Fruit fly (Drosophila melanogaster) whole organism, embryonic: ENCODE results near the gene Wdfy2.

ENCODE experiments used
- Aef1 ChIP-seq: fragments of 200-800 bp; sonication (Bioruptor generic); IDR thresholded peaks from 3 replicates; pipeline ENCODE4 v1.3.6; 2022; ENCODE audit warnings: missing biosample characterization, missing genetic modification characterization
- Bdp1 ChIP-seq: fragments of 200-800 bp; sonication (Bioruptor generic); optimal IDR thresholded peaks from 3 replicates; lab custom pipeline; 2016; ENCODE audit warnings: missing biosample characterization, missing genetic modification characterization
- Blimp-1 ChIP-seq: fragments of 200-800 bp; sonication (Bioruptor generic); optimal IDR thresholded peaks from 3 replicates; lab custom pipeline; 2018; ENCODE audit warnings: missing biosample characterization, missing genetic modification characterization, mild to moderate bottlenecking, moderate library complexity, missing genetic modification reagents
- Bteb2 ChIP-seq: fragments of 200-800 bp; sonication (Bioruptor generic); optimal IDR thresholded peaks from 2 replicates; lab custom pipeline; 2016; ENCODE audit warnings: missing biosample characterization, missing genetic modification characterization
- CG10431 ChIP-seq: fragments of 200-800 bp; sonication (Bioruptor generic); optimal IDR thresholded peaks from 3 replicates; lab custom pipeline; 2018; ENCODE audit warnings: missing biosample characterization, mild to moderate bottlenecking, missing genetic modification characterization
- CG10462 ChIP-seq: fragments of 200-800 bp; sonication (Bioruptor generic); optimal IDR thresholded peaks from 2 replicates; lab custom pipeline; 2016; ENCODE audit warnings: missing biosample characterization, missing genetic modification characterization
- CG11247 ChIP-seq: fragments of 200-800 bp; sonication (Bioruptor generic); IDR thresholded peaks from 2 replicates; pipeline ENCODE4 v1.3.6; 2022; ENCODE audit warnings: missing biosample characterization, missing genetic modification characterization
- CG12155 ChIP-seq: fragments of 200-800 bp; sonication (Bioruptor generic); optimal IDR thresholded peaks from 3 replicates; lab custom pipeline; 2016; ENCODE audit warnings: missing biosample characterization, missing genetic modification characterization
- CG12219 ChIP-seq: fragments of 200-800 bp; sonication (Bioruptor generic); optimal IDR thresholded peaks from 3 replicates; lab custom pipeline; 2018; ENCODE audit warnings: missing biosample characterization, mild to moderate bottlenecking, missing genetic modification characterization
- CG12744 ChIP-seq: fragments of 200-800 bp; sonication (Bioruptor generic); optimal IDR thresholded peaks from 2 replicates; lab custom pipeline; 2016; ENCODE audit warnings: missing biosample characterization, missing genetic modification characterization
- CG14441 ChIP-seq: fragments of 200-800 bp; sonication (Bioruptor generic); IDR thresholded peaks from 2 replicates; pipeline ENCODE4 v1.3.6; 2022; ENCODE audit warnings: missing biosample characterization, missing genetic modification characterization
- CG15011 ChIP-seq: fragments of 200-800 bp; sonication (Bioruptor generic); optimal IDR thresholded peaks from 3 replicates; lab custom pipeline; 2018; ENCODE audit warnings: missing biosample characterization, mild to moderate bottlenecking, missing genetic modification characterization
- CG3281 ChIP-seq: fragments of 200-800 bp; sonication (Bioruptor generic); optimal IDR thresholded peaks from 3 replicates; lab custom pipeline; 2017; ENCODE audit warnings: missing biosample characterization, mild to moderate bottlenecking, missing genetic modification characterization
- CG4360 ChIP-seq: fragments of 200-800 bp; sonication (Bioruptor generic); IDR thresholded peaks from 2 replicates; pipeline ENCODE4 v1.3.6; 2022; ENCODE audit warnings: missing biosample characterization, missing genetic modification characterization
- CG4404 ChIP-seq: fragments of 200-800 bp; sonication (Bioruptor generic); IDR thresholded peaks from 2 replicates; pipeline ENCODE4 v1.3.6; 2022; ENCODE audit warnings: missing biosample characterization, missing genetic modification characterization
- CG6272 ChIP-seq: fragments of 200-800 bp; sonication (Bioruptor generic); IDR thresholded peaks from 2 replicates; pipeline ENCODE4 v1.3.6; 2022; ENCODE audit warnings: missing biosample characterization, missing genetic modification characterization
- CG6683 ChIP-seq: fragments of 200-800 bp; sonication (Bioruptor generic); optimal IDR thresholded peaks from 2 replicates; lab custom pipeline; 2017; ENCODE audit warnings: missing biosample characterization, mild to moderate bottlenecking, missing genetic modification characterization, missing genetic modification reagents
- D19B ChIP-seq: fragments of 200-800 bp; sonication (Bioruptor generic); optimal IDR thresholded peaks from 2 replicates; lab custom pipeline; 2017; ENCODE audit warnings: missing biosample characterization, mild to moderate bottlenecking, missing genetic modification characterization
- Dad ChIP-seq: fragments of 200-800 bp; sonication (Bioruptor generic); optimal IDR thresholded peaks from 3 replicates; lab custom pipeline; 2016; ENCODE audit warnings: missing biosample characterization, missing genetic modification characterization
- Eip74EF ChIP-seq, 2 experiments: fragments of 200-800 bp in 1 of 2; fragments of >200 bp in 1 of 2; sonication (Bioruptor generic) in 1 of 2; optimal IDR thresholded peaks; 2 replicates each; lab custom pipeline; 2017 to 2019; ENCODE audit warnings: missing biosample characterization in 2 of 2, missing genetic modification characterization in 2 of 2, mild to moderate bottlenecking in 1 of 2, moderate library complexity in 1 of 2
- Fer1 ChIP-seq: fragments of 200-800 bp; sonication (Bioruptor generic); optimal IDR thresholded peaks from 2 replicates; lab custom pipeline; 2017; ENCODE audit warnings: missing biosample characterization, mild to moderate bottlenecking, missing genetic modification characterization
- Fer3 ChIP-seq: fragments of 200-800 bp; sonication (Bioruptor generic); optimal IDR thresholded peaks from 2 replicates; lab custom pipeline; 2018; ENCODE audit warnings: missing biosample characterization, mild to moderate bottlenecking, missing genetic modification characterization, moderate library complexity
- Gsc ChIP-seq: fragments of 200-800 bp; sonication (Bioruptor generic); IDR thresholded peaks from 2 replicates; pipeline ENCODE4 v1.3.6; 2022; ENCODE audit warnings: missing biosample characterization, missing genetic modification characterization
- Hmr ChIP-seq: fragments of 200-800 bp; sonication (Bioruptor generic); optimal IDR thresholded peaks from 3 replicates; lab custom pipeline; 2017; ENCODE audit warnings: mild to moderate bottlenecking, missing biosample characterization, missing genetic modification reagents, missing genetic modification characterization
- Hr39 ChIP-seq: fragments of >200 bp; optimal IDR thresholded peaks from 2 replicates; lab custom pipeline; 2017
- Hr51 ChIP-seq, 2 experiments: fragments of 200-800 bp; sonication (Bioruptor generic); optimal IDR thresholded peaks; 2 replicates in 1 of 2; 3 replicates in 1 of 2; lab custom pipeline; 2016 to 2018; ENCODE audit warnings: missing biosample characterization in 2 of 2, missing genetic modification characterization in 2 of 2, mild to moderate bottlenecking in 1 of 2, moderate library complexity in 1 of 2
- Nf-YA ChIP-seq: fragments of 200-800 bp; sonication (Bioruptor generic); IDR thresholded peaks from 2 replicates; pipeline ENCODE4 v1.3.6; 2022; ENCODE audit warnings: missing biosample characterization, missing genetic modification characterization
- Ptx1 ChIP-seq: fragments of 200-800 bp; sonication (Bioruptor generic); IDR thresholded peaks from 2 replicates; pipeline ENCODE4 v1.3.6; 2022; ENCODE audit warnings: missing biosample characterization, missing genetic modification characterization
- Rfx ChIP-seq: fragments of 200-800 bp; sonication (Bioruptor generic); IDR thresholded peaks from 2 replicates; pipeline ENCODE4 v1.3.6; 2022; ENCODE audit warnings: missing biosample characterization, missing genetic modification characterization
- Sin3A ChIP-seq: fragments of >200 bp; optimal IDR thresholded peaks from 2 replicates; lab custom pipeline; 2018
- Sox100B ChIP-seq: fragments of 200-800 bp; sonication (Bioruptor generic); optimal IDR thresholded peaks from 3 replicates; lab custom pipeline; 2018; ENCODE audit warnings: missing biosample characterization, mild to moderate bottlenecking, missing genetic modification characterization
- Stat92E ChIP-seq, 3 experiments: fragments of >200 bp in 2 of 3; fragments of 200-800 bp in 1 of 3; sonication (Bioruptor generic) in 1 of 3; optimal IDR thresholded peaks; 2 replicates each; lab custom pipeline; 2017 to 2019; ENCODE audit warnings: missing biosample characterization in 3 of 3, missing genetic modification characterization in 3 of 3, mild to moderate bottlenecking in 1 of 3, moderate library complexity in 1 of 3
- ac ChIP-seq: fragments of 200-800 bp; sonication (Bioruptor generic); optimal IDR thresholded peaks from 3 replicates; lab custom pipeline; 2017; ENCODE audit warnings: missing biosample characterization, mild to moderate bottlenecking, missing genetic modification characterization
- ara ChIP-seq: fragments of 200-800 bp; sonication (Bioruptor generic); IDR thresholded peaks from 2 replicates; pipeline ENCODE4 v1.3.6; 2022; ENCODE audit warnings: missing biosample characterization, missing genetic modification characterization
- chif ChIP-seq, 2 experiments: fragments of 200-800 bp; sonication (Bioruptor generic); optimal IDR thresholded peaks; 3 replicates each; lab custom pipeline; 2016; ENCODE audit warnings: missing biosample characterization in 2 of 2, missing genetic modification characterization in 2 of 2
- danr ChIP-seq: fragments of 200-800 bp; sonication (Bioruptor generic); IDR thresholded peaks from 2 replicates; pipeline ENCODE4 v1.3.6; 2022; ENCODE audit warnings: missing biosample characterization, missing genetic modification characterization
- dm ChIP-seq: fragments of 200-800 bp; sonication (Bioruptor generic); optimal IDR thresholded peaks from 3 replicates; lab custom pipeline; 2016; ENCODE audit warnings: missing biosample characterization, missing genetic modification characterization
- exex ChIP-seq: fragments of 200-800 bp; sonication (Bioruptor generic); optimal IDR thresholded peaks from 4 replicates; lab custom pipeline; 2018; ENCODE audit warnings: missing biosample characterization, mild to moderate bottlenecking, missing genetic modification characterization, moderate library complexity
- eyg ChIP-seq: fragments of 200-800 bp; sonication (Bioruptor generic); optimal IDR thresholded peaks from 3 replicates; lab custom pipeline; 2016; ENCODE audit warnings: missing biosample characterization, missing genetic modification characterization
- ftz-f1 ChIP-seq: fragments of 200-800 bp; sonication (Bioruptor generic); optimal IDR thresholded peaks from 2 replicates; lab custom pipeline; 2016; ENCODE audit warnings: missing biosample characterization, missing genetic modification characterization
- gce ChIP-seq: fragments of 200-800 bp; sonication (Bioruptor generic); IDR thresholded peaks from 3 replicates; pipeline ENCODE4 v1.3.6; 2022; ENCODE audit warnings: missing biosample characterization, missing genetic modification characterization
- gfzf ChIP-seq: fragments of 200-800 bp; sonication (Bioruptor generic); optimal IDR thresholded peaks from 2 replicates; lab custom pipeline; 2016; ENCODE audit warnings: missing biosample characterization, mild to moderate bottlenecking, missing genetic modification characterization, moderate library complexity
- her ChIP-seq: fragments of 200-800 bp; sonication (Bioruptor generic); optimal IDR thresholded peaks from 2 replicates; lab custom pipeline; 2016; ENCODE audit warnings: missing biosample characterization, missing genetic modification characterization
- nerfin-1 ChIP-seq: fragments of 200-800 bp; sonication (Bioruptor generic); optimal IDR thresholded peaks from 3 replicates; lab custom pipeline; 2019; ENCODE audit warnings: missing biosample characterization, mild to moderate bottlenecking, missing genetic modification characterization, moderate library complexity
- nerfin-2 ChIP-seq: fragments of 200-800 bp; sonication (Bioruptor generic); IDR thresholded peaks from 2 replicates; pipeline ENCODE4 v1.3.6; 2022; ENCODE audit warnings: missing biosample characterization, missing genetic modification characterization; ENCODE audit not compliant: partially characterized antibody
- pan ChIP-seq, 4 experiments: fragments of >200 bp in 3 of 4; fragments of 200-800 bp in 1 of 4; sonication (Bioruptor generic) in 1 of 4; optimal IDR thresholded peaks in 3 of 4; IDR thresholded peaks in 1 of 4; 2 replicates each; pipeline versions ENCODE4 v1.3.6 to Lab custom; 2017 to 2022; ENCODE audit warnings: missing biosample characterization in 2 of 4, missing genetic modification characterization in 2 of 4, mixed read lengths in 1 of 4
- pfk ChIP-seq: fragments of 200-800 bp; sonication (Bioruptor generic); optimal IDR thresholded peaks from 2 replicates; lab custom pipeline; 2018; ENCODE audit warnings: missing biosample characterization, mild to moderate bottlenecking, missing genetic modification characterization, moderate library complexity
- pum ChIP-seq: fragments of 200-800 bp; sonication (Bioruptor generic); optimal IDR thresholded peaks from 2 replicates; lab custom pipeline; 2016; ENCODE audit warnings: missing biosample characterization, missing genetic modification characterization
- sens ChIP-seq: fragments of 200-800 bp; sonication (Bioruptor generic); peaks from one replicate; lab custom pipeline; 2016; ENCODE audit warnings: missing biosample characterization, missing genetic modification characterization
- zfh1 ChIP-seq: fragments of 200-800 bp; sonication (Bioruptor generic); IDR thresholded peaks from 3 replicates; pipeline ENCODE4 v1.3.6; 2022; ENCODE audit warnings: missing biosample characterization, missing genetic modification characterization

Gene Wdfy2

DNA sequence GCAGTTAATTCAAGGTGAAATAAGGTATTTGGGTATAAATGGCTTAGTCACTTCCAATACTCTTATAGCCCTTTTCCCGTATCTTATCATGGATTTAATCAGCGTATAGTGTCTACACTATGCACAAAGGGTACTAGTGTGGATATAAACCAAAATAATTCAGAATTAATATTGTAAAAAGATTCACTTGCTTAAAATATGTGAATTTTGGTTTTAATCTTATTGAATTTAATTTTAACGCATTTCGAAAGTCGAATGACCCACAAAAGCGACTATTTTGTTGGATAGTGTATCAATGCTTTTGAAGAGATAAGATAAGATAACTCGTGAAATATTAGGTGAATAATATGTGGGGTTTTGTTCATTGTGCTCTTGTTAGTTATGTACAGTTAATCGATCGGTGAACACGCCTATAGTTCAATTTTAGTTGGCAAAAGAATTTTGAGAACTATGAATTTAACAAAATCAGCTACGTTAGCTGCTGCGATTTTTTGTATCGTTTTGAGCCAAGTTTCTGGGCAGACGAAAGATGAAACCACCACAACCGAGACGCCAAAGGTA lies 41.1 kb upstream of the Wdfy2 start, which contains the start of gene CG5096:
Gene CG5096 (plus strand): TSS at position 374 of the 561 bp plus-strand sequence.
- TF ChIP-seq Eip74EF (GFP tag; optimal IDR thresholded peaks at IDR 0.05; lab: Kevin White, UChicago) (peak in 1 of 2 experiments; percentile 87), CG10431 (GFP tag; lab: Kevin White, UChicago) (no peak), her (GFP tag; lab: Kevin White, UChicago) (peak; percentile 82), nerfin-2 (GFP tag; lab: Robert Waterston, UW) (no peak), Gsc (GFP tag; lab: Robert Waterston, UW) (no peak), Blimp-1 (GFP tag; lab: Kevin White, UChicago) (peak; percentile 85), CG12155 (peak; percentile 82), CG15011 (GFP tag; lab: Kevin White, UChicago) (peak; percentile 84), Aef1 (GFP tag; lab: Robert Waterston, UW) (peak; percentile 88), eyg (GFP tag; lab: Kevin White, UChicago) (peak; percentile 69), D19B (GFP tag; lab: Kevin White, UChicago) (peak; percentile 81), Sin3A (lab: Kevin White, UChicago) (no peak), zfh1 (GFP tag; lab: Robert Waterston, UW) (peak; percentile 87), CG10462 (GFP tag; lab: Kevin White, UChicago) (peak; percentile 52), pan (optimal IDR thresholded peaks at IDR 0.05; lab: Kevin White, UChicago) (no peak), pan (GFP tag; optimal IDR thresholded peaks at IDR 0.05 in 1 of 2, IDR thresholded peaks at IDR 0.05 in 1 of 2) (peak in 1 of 2 experiments; percentile 91), Dad (GFP tag; lab: Kevin White, UChicago) (peak; percentile 51), ftz-f1 (peak; percentile 29), gce (no peak; the same call in 2 of the 3 replicates), Hr51 (GFP tag; optimal IDR thresholded peaks at IDR 0.05; lab: Kevin White, UChicago) (peak; percentile 58 to 93), CG14441 (peak; percentile 92), ara (peak; percentile 79), pum (GFP tag; lab: Kevin White, UChicago) (peak; percentile 53), dm (GFP tag; lab: Kevin White, UChicago) (peak; percentile 55), nerfin-1 (tag; lab: Kevin White, UChicago) (peak; percentile 82), Bteb2 (GFP tag; lab: Kevin White, UChicago) (peak; percentile 80), Hmr (peak; percentile 94), danr (GFP tag; lab: Robert Waterston, UW) (peak; percentile 81), Rfx (GFP tag; lab: Robert Waterston, UW) (peak; percentile 93), Fer3 (peak; percentile 96), CG3281 (peak; percentile 92), CG11247 (GFP tag; lab: Robert Waterston, UW) (no peak; the same call in 1 of the 2 replicates), CG12744 (GFP tag; lab: Kevin White, UChicago) (peak; percentile 82), Ptx1 (GFP tag; lab: Robert Waterston, UW) (peak; percentile 89), CG4360 (peak; percentile 62), Stat92E (GFP tag; optimal IDR thresholded peaks at IDR 0.05; lab: Kevin White, UChicago) (no peak), Bdp1 (GFP tag; lab: Kevin White, UChicago) (no peak), sens (GFP tag; lab: Kevin White, UChicago) (peak; percentile 92), Sox100B (GFP tag; lab: Kevin White, UChicago) (peak; percentile 83), pfk (GFP tag; lab: Kevin White, UChicago) (no peak), CG4404 (GFP tag; lab: Robert Waterston, UW) (no peak), ac (GFP tag; lab: Kevin White, UChicago) (no peak), CG6683 (GFP tag; lab: Kevin White, UChicago) (peak; percentile 82), Fer1 (peak; percentile 95), Hr39 (lab: Kevin White, UChicago) (no peak), CG6272 (GFP tag; lab: Robert Waterston, UW) (peak; percentile 81), gfzf (GFP tag; lab: Kevin White, UChicago) (no peak), exex (peak; percentile 97), CG12219 (peak; percentile 89), chif (GFP tag; optimal IDR thresholded peaks at IDR 0.05; lab: Kevin White, UChicago) (peak; percentile 62 to 64), Nf-YA (GFP tag; lab: Robert Waterston, UW) (peak; percentile 76)
